Worm (Caenorhabditis elegans) whole organism, mixed stage, embryonic: ENCODE results near the gene F10C2.3.

Experiments used
- nhr-237 ChIP-seq: fragments of 150-350 bp; optimal IDR thresholded peaks from 2 replicates; lab custom pipeline; 2014; ENCODE audit warnings: missing biosample characterization, missing genetic modification characterization
- nhr-28 ChIP-seq: fragments of 150-350 bp; optimal IDR thresholded peaks from 2 replicates; lab custom pipeline; 2014; ENCODE audit warnings: missing biosample characterization, missing genetic modification characterization
- nhr-76 ChIP-seq: sonication (generic microtip); optimal IDR thresholded peaks from 2 replicates; lab custom pipeline; 2017; ENCODE audit warnings: missing biosample characterization, missing genetic modification characterization

ce11 chrV:12063036-12063435 lies 42.9 kb downstream of the F10C2.3 start, which contains the start of gene clh-6:
- no peak for TF ChIP-seq nhr-76 (tag; lab: Kevin White, UChicago)
- no peak for TF ChIP-seq nhr-237 (tag; lab: Kevin White, UChicago)
- no peak for TF ChIP-seq nhr-28 (tag; lab: Kevin White, UChicago)
